Fruit fly (Drosophila melanogaster): ENCODE measurements around the gene CG3699.
A peak's percentile ranks its signal among the peaks of the same experiment; 100 is the strongest.

Gene CG3699

dm6 chrX:940580-941184 lies 6.6 kb downstream of the CG3699 start, which contains the start of the genes CG3704 and mus81:
CG3704 (minus strand) TSS chrX:940805.
mus81 (plus strand) TSS chrX:941075.
- TF ChIP-seq trem (tag; optimal IDR thresholded peaks at IDR 0.05) (peak; percentile 52), gsb-n (tag; optimal IDR thresholded peaks at IDR 0.05) (peak; percentile 2), Pdp1 (GFP tag; optimal IDR thresholded peaks at IDR 0.05) (peak in 1 of 2 experiments; percentile 22), Adf1 (GFP tag; IDR thresholded peaks at IDR 0.05) (0 out of 2 replicates have a peak, but pooled peaks have one; percentile 10), MBD-R2 (GFP tag; IDR thresholded peaks at IDR 0.05) (peak; percentile 57), grau (tag; optimal IDR thresholded peaks at IDR 0.05) (peak; percentile 11), unc-4 (GFP tag; IDR thresholded peaks at IDR 0.05; ENCODE audit: partially characterized antibody) (peak; percentile 66), CG12659 (GFP tag; optimal IDR thresholded peaks at IDR 0.05) (peak; percentile 37), stwl (tag; optimal IDR thresholded peaks at IDR 0.05) (peak; percentile 58), Doc2 (GFP tag; IDR thresholded peaks at IDR 0.05) (no peak), CG11398 (GFP tag; optimal IDR thresholded peaks at IDR 0.05) (no peak), jumu (GFP tag; optimal IDR thresholded peaks at IDR 0.05) (peak; percentile 10), her (GFP tag; optimal IDR thresholded peaks at IDR 0.05) (peak; percentile 36), Dfd (GFP tag; optimal IDR thresholded peaks at IDR 0.05) (no peak), pzg (GFP tag; optimal IDR thresholded peaks at IDR 0.05) (peak; percentile 62), CG2712 (tag; optimal IDR thresholded peaks at IDR 0.05) (peak; percentile 7), CG6254 (GFP tag; optimal IDR thresholded peaks at IDR 0.05) (no peak), Rfx (GFP tag; IDR thresholded peaks at IDR 0.05) (no peak), CG2129 (GFP tag; IDR thresholded peaks at IDR 0.05; ENCODE audit: partially characterized antibody) (0 out of 2 replicates have a peak, but pooled peaks have one; percentile 12), hkb (optimal IDR thresholded peaks at IDR 0.05) (peak; percentile 36), hkb (GFP tag; IDR thresholded peaks at IDR 0.05) (no peak), CG15514 (GFP tag; optimal IDR thresholded peaks at IDR 0.05) (peak; percentile 72), HLH4C (GFP tag; IDR thresholded peaks at IDR 0.05; ENCODE audit: partially characterized antibody) (0 out of 3 replicates have a peak, but pooled peaks have one; percentile 29), Atf3 (GFP tag; optimal IDR thresholded peaks at IDR 0.05) (no peak), inv (GFP tag; IDR thresholded peaks at IDR 0.05; ENCODE audit: partially characterized antibody) (peak; percentile 35; the same call in 1 of the 2 replicates), Med (GFP tag) (peak; percentile 67), Hsf (GFP tag; optimal IDR thresholded peaks at IDR 0.05) (peak; percentile 4), CG1603 (tag; optimal IDR thresholded peaks at IDR 0.05) (peak; percentile 29), nmo (GFP tag; optimal IDR thresholded peaks at IDR 0.05) (peak; percentile 45), MESR4 (GFP tag; optimal IDR thresholded peaks at IDR 0.05) (peak; percentile 16), CG7928 (GFP tag; optimal IDR thresholded peaks at IDR 0.05) (peak; percentile 26), sens (GFP tag) (peak; percentile 36), BEAF-32 (GFP tag; optimal IDR thresholded peaks at IDR 0.05) (peak; percentile 77), ewg (GFP tag; optimal IDR thresholded peaks at IDR 0.05) (peak; percentile 30), amos (GFP tag; IDR thresholded peaks at IDR 0.05; ENCODE audit: partially characterized antibody) (no peak), CG9797 (GFP tag; optimal IDR thresholded peaks at IDR 0.05) (peak; percentile 87), CG2120 (GFP tag; optimal IDR thresholded peaks at IDR 0.05) (peak; percentile 14), sna (GFP tag; IDR thresholded peaks at IDR 0.05; ENCODE audit: partially characterized antibody) (peak; percentile 58; the same call in 1 of the 2 replicates), CG10274 (GFP tag; optimal IDR thresholded peaks at IDR 0.05) (no peak), CG14710 (tag; optimal IDR thresholded peaks at IDR 0.05) (peak; percentile 45), CG12391 (tag; optimal IDR thresholded peaks at IDR 0.05) (peak; percentile 3), CG2116 (GFP tag; optimal IDR thresholded peaks at IDR 0.05) (peak; percentile 47), Dll (GFP tag; IDR thresholded peaks at IDR 0.05; ENCODE audit: partially characterized antibody) (peak; percentile 73), hbn (GFP tag; IDR thresholded peaks at IDR 0.05; ENCODE audit: partially characterized antibody) (peak; percentile 46), slbo (GFP tag; IDR thresholded peaks at IDR 0.05) (peak; percentile 16; the same call in 1 of the 2 replicates), row (GFP tag; IDR thresholded peaks at IDR 0.05) (peak; percentile 10; the same call in 1 of the 3 replicates), ssp (GFP tag; IDR thresholded peaks at IDR 0.05) (peak; percentile 39; the same call in 1 of the 2 replicates), HLHmδ (GFP tag; optimal IDR thresholded peaks at IDR 0.05) (no peak)

All from whole organism, embryonic.